Worm (Caenorhabditis elegans) whole organism, L4/young adult: ENCODE results near the gene F58B4.5.

ENCODE experiments used
- W03F9.2 ChIP-seq: fragments of 150-350 bp; optimal IDR thresholded peaks from 2 replicates; lab custom pipeline; 2014; ENCODE audit warnings: missing biosample characterization, missing genetic modification characterization
- dao-5 ChIP-seq: sonication (generic microtip); optimal IDR thresholded peaks from 2 replicates; lab custom pipeline; 2016; ENCODE audit warnings: missing genotype, missing genetic modification characterization, moderate library complexity, missing compliant biosample characterization
- him-1 ChIP-seq: sonication (generic microtip); optimal IDR thresholded peaks from 2 replicates; lab custom pipeline; 2016; ENCODE audit warnings: missing genotype, missing genetic modification reagents, missing genetic modification characterization, missing compliant biosample characterization

F58B4.5 gene

DNA sequence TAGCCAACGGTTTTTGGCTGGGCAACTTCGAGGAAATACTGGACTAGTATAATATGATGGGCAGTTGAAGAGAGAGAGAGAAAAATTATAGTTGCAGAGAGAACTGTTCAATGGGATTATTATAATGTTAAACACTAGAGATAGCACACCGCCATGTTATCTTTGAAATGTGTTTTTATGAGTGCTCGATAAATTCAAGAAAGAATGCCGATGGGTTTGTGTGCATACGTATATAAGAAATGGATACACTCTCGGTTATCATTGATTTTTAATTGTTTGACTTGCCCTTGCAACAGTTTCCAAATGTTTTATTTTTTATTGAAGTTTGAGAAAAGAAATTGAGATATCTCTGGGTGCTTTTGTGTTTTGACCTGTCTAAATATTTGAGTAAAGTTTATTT, 4.2 kb downstream of the F58B4.5 start, which contains the start of gene F17C11.12:
F17C11.12 (minus strand) TSS at position 240 of the 400 bp plus-strand sequence.
- no peak for TF ChIP-seq dao-5 (tag; lab: Kevin White, UChicago)
- no peak for TF ChIP-seq him-1 (tag; lab: Kevin White, UChicago)
- no peak for TF ChIP-seq W03F9.2 (tag; lab: Kevin White, UChicago)

ce11 chrV:10937294-10937693, 4.8 kb downstream of the F58B4.5 start:
- peak; percentile 10 for TF ChIP-seq W03F9.2 (tag; lab: Kevin White, UChicago)
- TF ChIP-seq dao-5 (tag; lab: Kevin White, UChicago), result no peak

DNA sequence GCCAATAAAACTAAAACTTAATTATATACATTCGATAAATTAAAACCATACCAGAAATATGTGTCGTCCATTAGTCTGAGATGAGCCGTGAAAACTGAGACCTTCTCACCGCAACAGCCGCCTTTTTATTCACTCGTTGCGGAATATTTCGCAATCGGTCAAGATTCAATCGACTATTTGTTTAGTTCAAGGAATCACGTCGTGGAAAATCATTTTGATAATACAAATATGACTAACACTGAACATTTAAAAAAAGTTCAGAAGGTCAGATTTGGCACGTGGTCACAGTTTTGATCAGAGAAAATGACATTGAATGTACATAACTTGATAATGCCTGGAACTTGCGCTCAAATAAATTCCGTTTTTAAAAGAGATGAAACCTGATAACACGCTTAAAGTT, 6.2 kb downstream of the F58B4.5 start, which contains the start of gene F17C11.11:
F17C11.11 (minus strand) TSS at position 79 of the 400 bp plus-strand sequence.
- no peak for TF ChIP-seq him-1 (tag; lab: Kevin White, UChicago)
- TF ChIP-seq W03F9.2 (tag; lab: Kevin White, UChicago), result no peak
- TF ChIP-seq dao-5 (tag; lab: Kevin White, UChicago), result no peak

ce11 chrV:10939990-10940570, 7.6 kb downstream of the F58B4.5 start:
- TF ChIP-seq him-1 (tag; lab: Kevin White, UChicago) (no peak), dao-5 (tag; lab: Kevin White, UChicago) (no peak), W03F9.2 (tag; lab: Kevin White, UChicago) (no peak)

ce11 chrV:10940571-10940991, 8.1 kb downstream of the F58B4.5 start:
- TF ChIP-seq dao-5 (tag; lab: Kevin White, UChicago) (no peak), him-1 (tag; lab: Kevin White, UChicago) (no peak), W03F9.2 (tag; lab: Kevin White, UChicago) (peak; percentile 19)

DNA sequence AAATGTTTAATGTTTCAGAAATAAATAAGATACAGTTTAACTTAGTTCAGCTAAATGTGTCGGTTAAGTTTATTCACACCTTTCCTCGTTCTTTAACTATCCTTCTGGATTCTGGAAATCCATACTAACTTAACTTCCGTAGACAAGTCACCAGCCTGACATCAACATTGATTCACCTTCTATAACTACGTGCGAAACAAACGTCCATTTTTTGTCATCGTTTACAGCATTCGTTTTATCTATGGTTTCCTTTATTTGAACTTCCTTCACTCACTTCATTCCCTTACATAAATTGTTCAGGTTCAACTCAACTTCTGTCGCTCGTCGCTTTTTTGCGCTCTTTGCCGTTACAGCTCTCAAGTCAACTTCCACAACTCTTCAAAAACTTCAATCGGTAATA, 8.7 kb downstream of the F58B4.5 start, which contains the start of gene F17C11.26:
F17C11.26 (plus strand) TSS at position 301 of the 400 bp plus-strand sequence.
- TF ChIP-seq W03F9.2 (tag; lab: Kevin White, UChicago), result no peak
- no peak for TF ChIP-seq dao-5 (tag; lab: Kevin White, UChicago)
- no peak for TF ChIP-seq him-1 (tag; lab: Kevin White, UChicago)

DNA sequence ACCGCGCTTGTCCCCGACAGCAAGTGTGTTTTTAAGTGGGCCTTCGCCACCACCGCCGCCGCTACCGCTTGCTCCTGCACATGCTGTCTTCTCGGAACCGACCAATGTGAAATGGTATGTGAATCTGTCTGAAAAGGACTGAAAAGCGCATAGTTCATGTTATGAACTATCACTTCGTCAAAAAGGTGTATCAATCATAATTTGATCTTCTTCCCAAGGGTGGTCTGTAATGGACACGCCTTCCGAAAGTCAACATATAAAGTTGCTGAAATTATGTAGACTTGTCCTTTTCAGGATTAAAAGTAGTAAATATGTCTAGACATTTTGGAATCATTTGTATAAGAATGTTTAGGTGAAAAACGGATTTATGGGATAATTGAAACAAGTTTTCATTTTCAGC, 9.7 kb downstream of the F58B4.5 start, which contains the start of gene zip-9:
zip-9 (plus strand) TSS at position 301 of the 400 bp plus-strand sequence.
- TF ChIP-seq him-1 (tag; lab: Kevin White, UChicago) (no peak), dao-5 (tag; lab: Kevin White, UChicago) (no peak), W03F9.2 (tag; lab: Kevin White, UChicago) (no peak)

- TF ChIP-seq dao-5 (tag; lab: Kevin White, UChicago), result no peak
- TF ChIP-seq him-1 (tag; lab: Kevin White, UChicago), result no peak
Observed at ce11 chrV:10944903-10945302, 12.4 kb downstream of the F58B4.5 start.

ce11 chrV:10947210-10947609, 14.7 kb downstream of the F58B4.5 start:
- no peak for TF ChIP-seq W03F9.2 (tag; lab: Kevin White, UChicago)
- TF ChIP-seq dao-5 (tag; lab: Kevin White, UChicago), result no peak
- TF ChIP-seq him-1 (tag; lab: Kevin White, UChicago), result no peak

DNA sequence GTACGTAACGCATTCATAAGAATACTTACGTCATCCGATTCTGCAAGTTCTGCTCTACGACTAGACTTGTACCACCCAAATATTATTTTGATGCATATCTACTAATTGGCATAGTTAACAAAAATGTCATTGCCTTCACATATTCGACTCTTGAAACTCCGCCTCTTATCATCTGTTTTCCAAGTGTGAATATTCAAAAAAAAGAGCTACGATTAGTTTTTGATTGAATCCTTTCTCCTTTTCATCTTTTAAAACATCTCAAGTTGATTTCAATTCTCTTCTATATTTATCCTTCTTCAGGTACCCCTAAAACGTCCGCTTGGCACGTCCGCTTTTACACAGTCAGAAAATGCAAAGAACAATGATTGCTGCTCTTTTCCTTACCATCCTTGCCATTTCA, 15.4 kb downstream of the F58B4.5 start, which contains the start of gene F17C11.2:
F17C11.2 (plus strand) TSS at position 301 of the 400 bp plus-strand sequence.
- TF ChIP-seq dao-5 (tag; lab: Kevin White, UChicago) (no peak), him-1 (tag; lab: Kevin White, UChicago) (no peak), W03F9.2 (tag; lab: Kevin White, UChicago) (no peak)

DNA sequence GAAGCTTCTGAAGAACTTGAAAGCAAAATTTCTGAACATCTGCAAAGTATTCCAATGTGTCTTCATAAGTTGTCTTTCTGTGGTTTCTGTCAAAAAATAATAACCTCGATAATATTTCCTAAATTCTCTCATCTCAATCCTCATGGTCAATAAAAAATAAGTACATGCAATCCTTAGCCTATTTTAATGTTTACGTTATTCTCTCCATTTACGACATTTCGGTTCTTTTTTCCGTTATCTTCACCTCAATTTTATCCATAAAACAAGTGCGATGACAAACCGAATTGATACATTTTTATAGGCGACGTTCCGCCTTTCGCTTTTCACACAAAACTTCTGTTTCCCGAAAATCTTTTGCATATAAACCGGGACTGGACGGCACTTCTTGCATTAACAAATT, 17.0 kb downstream of the F58B4.5 start, which contains the start of gene col-153:
col-153 (plus strand) TSS at position 301 of the 400 bp plus-strand sequence.
- TF ChIP-seq W03F9.2 (tag; lab: Kevin White, UChicago) (no peak), dao-5 (tag; lab: Kevin White, UChicago) (no peak), him-1 (tag; lab: Kevin White, UChicago) (no peak)

- TF ChIP-seq W03F9.2 (tag; lab: Kevin White, UChicago), result peak; percentile 62
- no peak for TF ChIP-seq dao-5 (tag; lab: Kevin White, UChicago)
Observed at ce11 chrV:10951655-10952278, 19.3 kb downstream of the F58B4.5 start, which contains the start of gene F17C11.4. F17C11.4 (plus strand) TSS chrV:10951860.

DNA sequence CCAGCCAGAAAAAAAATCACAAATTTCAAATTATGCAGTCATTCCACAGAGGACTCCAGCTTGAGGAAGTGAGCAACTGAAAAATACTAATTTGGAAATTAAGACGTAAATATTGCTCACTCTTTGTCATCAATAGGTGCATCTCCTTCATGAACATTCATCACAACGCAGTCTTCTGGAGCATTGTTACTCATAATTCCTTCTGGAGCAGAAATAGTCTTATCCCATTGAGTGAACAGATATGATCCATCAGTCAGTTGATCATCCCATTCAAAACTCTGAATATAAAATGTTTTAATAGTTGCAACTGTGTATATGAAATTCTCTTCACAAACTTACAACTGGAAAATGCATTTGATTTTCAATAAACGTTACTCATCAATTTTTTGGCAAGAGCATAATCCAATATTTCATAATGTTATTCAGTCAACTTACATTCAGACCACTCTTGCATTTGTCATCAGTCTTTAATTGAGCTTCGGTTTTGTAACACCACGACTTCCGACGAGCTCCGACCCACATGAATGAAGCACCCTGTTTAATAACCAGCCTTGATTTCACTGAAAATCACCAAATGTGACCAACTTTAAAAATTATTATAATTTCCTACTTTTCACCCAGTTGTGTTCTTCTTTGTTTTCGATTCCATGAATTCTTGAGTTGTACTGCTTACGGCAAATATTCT, 21.1 kb downstream of the F58B4.5 start:
- TF ChIP-seq dao-5 (tag; lab: Kevin White, UChicago) (no peak), him-1 (tag; lab: Kevin White, UChicago) (no peak), W03F9.2 (tag; lab: Kevin White, UChicago) (no peak)
